Fruit fly (Drosophila melanogaster): ENCODE results near the gene Septin1.

DNA sequence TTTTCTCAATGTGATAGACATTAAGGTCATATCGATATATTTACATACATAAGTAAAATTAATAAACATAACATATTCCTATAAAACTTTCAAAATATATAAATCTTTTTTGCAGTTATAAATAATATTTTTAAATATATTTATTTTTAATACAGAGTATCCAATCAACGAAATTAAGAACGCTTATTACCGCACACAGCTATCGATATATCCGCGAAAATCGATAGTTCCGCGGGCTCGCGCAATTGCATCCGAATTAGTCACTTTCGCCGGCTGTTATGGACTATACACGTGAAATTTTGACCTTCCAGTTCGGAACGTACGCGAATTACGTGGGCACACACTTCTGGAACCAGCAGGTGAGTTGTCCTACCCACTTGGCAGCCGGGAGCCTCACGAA is 30.6 kb downstream of the Septin1 start, which contains the start of gene mst:
- TF ChIP-seq pad (GFP tag; optimal IDR thresholded peaks at IDR 0.05) (no peak), CG11617 (GFP tag; optimal IDR thresholded peaks at IDR 0.05) (no peak)
